Fruit fly (Drosophila melanogaster) whole organism, prepupa: Measurements from ENCODE around the gene hwt.

Experiments
- CG10631 ChIP-seq: fragments of 200-800 bp; sonication (Bioruptor generic); optimal IDR thresholded peaks from 2 replicates; lab custom pipeline; 2016; ENCODE audit warnings: missing biosample characterization, missing genetic modification characterization
- CG10669 ChIP-seq: fragments of 200-800 bp; sonication (Bioruptor generic); optimal IDR thresholded peaks from 3 replicates; lab custom pipeline; 2018; ENCODE audit warnings: missing biosample characterization, mild to moderate bottlenecking, missing genetic modification characterization, moderate library complexity
- CG11762 ChIP-seq: fragments of 200-800 bp; sonication (Bioruptor generic); optimal IDR thresholded peaks from 3 replicates; lab custom pipeline; 2016; ENCODE audit warnings: missing biosample characterization, missing genetic modification characterization; ENCODE audit not compliant: insufficient read depth
- CG11902 ChIP-seq: fragments of 200-800 bp; sonication (Bioruptor generic); optimal IDR thresholded peaks from 3 replicates; lab custom pipeline; 2016; ENCODE audit warnings: missing biosample characterization, missing genetic modification characterization
- CG16779 ChIP-seq: fragments of 200-800 bp; sonication (Bioruptor generic); optimal IDR thresholded peaks from 3 replicates; lab custom pipeline; 2017; ENCODE audit warnings: missing biosample characterization, mild to moderate bottlenecking, missing genetic modification characterization
- CG3032 ChIP-seq: fragments of 200-800 bp; optimal IDR thresholded peaks from 2 replicates; lab custom pipeline; 2019; ENCODE audit warnings: missing biosample characterization, mild to moderate bottlenecking, missing genetic modification characterization, moderate library complexity
- CG31627 ChIP-seq: fragments of 200-800 bp; sonication (Bioruptor generic); optimal IDR thresholded peaks from 3 replicates; lab custom pipeline; 2016; ENCODE audit warnings: missing biosample characterization, missing genetic modification characterization
- CG32006 ChIP-seq: fragments of 200-800 bp; sonication (Bioruptor generic); optimal IDR thresholded peaks from 3 replicates; lab custom pipeline; 2017; ENCODE audit warnings: missing biosample characterization, mild to moderate bottlenecking, missing genetic modification characterization
- CG34406 ChIP-seq: fragments of 200-800 bp; sonication (Bioruptor generic); optimal IDR thresholded peaks from 3 replicates; lab custom pipeline; 2016; ENCODE audit warnings: missing biosample characterization, missing genetic modification characterization
- CG4318 ChIP-seq: fragments of 200-800 bp; sonication (Bioruptor generic); optimal IDR thresholded peaks from 3 replicates; lab custom pipeline; 2017; ENCODE audit warnings: missing biosample characterization, mild to moderate bottlenecking, missing genetic modification characterization
- CG6792 ChIP-seq: fragments of 200-800 bp; sonication (Bioruptor generic); optimal IDR thresholded peaks from 3 replicates; lab custom pipeline; 2016; ENCODE audit warnings: missing biosample characterization, missing genetic modification characterization
- CG6808 ChIP-seq: fragments of 200-800 bp; sonication (Bioruptor generic); optimal IDR thresholded peaks from 3 replicates; lab custom pipeline; 2017; ENCODE audit warnings: missing biosample characterization, missing genetic modification characterization, mild to moderate bottlenecking, moderate library complexity, missing genetic modification reagents
- CG6854 ChIP-seq: fragments of 200-800 bp; sonication (Bioruptor generic); optimal IDR thresholded peaks from 2 replicates; lab custom pipeline; 2017; ENCODE audit warnings: missing biosample characterization, mild to moderate bottlenecking, missing genetic modification characterization
- CG7368 ChIP-seq: fragments of 200-800 bp; sonication (Bioruptor generic); optimal IDR thresholded peaks from 3 replicates; lab custom pipeline; 2016; ENCODE audit warnings: missing biosample characterization, missing genetic modification characterization
- CG8119 ChIP-seq: fragments of 200-800 bp; sonication (Bioruptor generic); IDR thresholded peaks from 3 replicates; pipeline ENCODE4 v1.3.6; 2022; ENCODE audit warnings: missing biosample characterization, missing genetic modification characterization
- CG8319 ChIP-seq: fragments of 200-800 bp; sonication (Bioruptor generic); optimal IDR thresholded peaks from 3 replicates; lab custom pipeline; 2016; ENCODE audit warnings: missing biosample characterization, missing genetic modification characterization
- CG8632 ChIP-seq: fragments of 200-800 bp; sonication (Bioruptor generic); optimal IDR thresholded peaks from 3 replicates; lab custom pipeline; 2016; ENCODE audit warnings: missing biosample characterization, missing genetic modification characterization
- CG9139 ChIP-seq: fragments of 200-800 bp; sonication (Bioruptor generic); optimal IDR thresholded peaks from 3 replicates; lab custom pipeline; 2017; ENCODE audit warnings: missing biosample characterization, mild to moderate bottlenecking, missing genetic modification characterization
- Eip78C ChIP-seq: fragments of 200-800 bp; sonication (Bioruptor generic); peaks from one replicate; lab custom pipeline; 2016; ENCODE audit warnings: missing biosample characterization, missing genetic modification characterization
- Eip93F ChIP-seq: fragments of 200-800 bp; sonication (Bioruptor generic); optimal IDR thresholded peaks from 2 replicates; lab custom pipeline; 2016; ENCODE audit warnings: missing biosample characterization, mild to moderate bottlenecking, missing genetic modification characterization
- Gug ChIP-seq: fragments of 200-800 bp; sonication (Bioruptor generic); IDR thresholded peaks from 2 replicates; pipeline ENCODE4 v1.3.6; 2022; ENCODE audit warnings: missing biosample characterization, missing genetic modification characterization
- Hr38 ChIP-seq: sonication (Bioruptor generic); optimal IDR thresholded peaks from 2 replicates; lab custom pipeline; 2016; ENCODE audit warnings: missing biosample characterization, missing genetic modification characterization
- Hr39 ChIP-seq: fragments of 200-800 bp; sonication (Bioruptor generic); optimal IDR thresholded peaks from 2 replicates; lab custom pipeline; 2016; ENCODE audit warnings: missing biosample characterization, missing genetic modification characterization
- Hr4 ChIP-seq: fragments of 200-800 bp; sonication (Bioruptor generic); optimal IDR thresholded peaks from 3 replicates; lab custom pipeline; 2016; ENCODE audit warnings: missing biosample characterization, missing genetic modification characterization
- Lpt ChIP-seq: fragments of 200-800 bp; sonication (Bioruptor generic); optimal IDR thresholded peaks from 3 replicates; lab custom pipeline; 2016; ENCODE audit warnings: missing biosample characterization, missing genetic modification characterization
- Met ChIP-seq: fragments of 200-800 bp; sonication (Bioruptor generic); optimal IDR thresholded peaks from 3 replicates; lab custom pipeline; 2016; ENCODE audit warnings: missing biosample characterization, missing genetic modification characterization
- OdsH ChIP-seq: fragments of 200-800 bp; sonication (Bioruptor generic); optimal IDR thresholded peaks from 3 replicates; lab custom pipeline; 2016; ENCODE audit warnings: missing biosample characterization, missing genetic modification characterization
- Smox ChIP-seq: fragments of 200-800 bp; sonication (Bioruptor generic); optimal IDR thresholded peaks from 3 replicates; lab custom pipeline; 2016; ENCODE audit warnings: missing biosample characterization, missing genetic modification characterization
- Sox102F ChIP-seq: fragments of 200-800 bp; sonication (Bioruptor generic); optimal IDR thresholded peaks from 2 replicates; lab custom pipeline; 2016; ENCODE audit warnings: missing biosample characterization, mild to moderate bottlenecking, missing genetic modification characterization
- Sox14 ChIP-seq: fragments of 200-800 bp; sonication (Bioruptor generic); optimal IDR thresholded peaks from 3 replicates; lab custom pipeline; 2016; ENCODE audit warnings: missing biosample characterization, missing genetic modification characterization
- Sox15 ChIP-seq: fragments of 200-800 bp; sonication (Bioruptor generic); optimal IDR thresholded peaks from 3 replicates; lab custom pipeline; 2016; ENCODE audit warnings: missing biosample characterization, missing genetic modification characterization
- acj6 ChIP-seq: fragments of 200-800 bp; sonication (Bioruptor generic); optimal IDR thresholded peaks from 3 replicates; lab custom pipeline; 2016; ENCODE audit warnings: missing biosample characterization, missing genetic modification characterization
- dac ChIP-seq: fragments of 200-800 bp; sonication (Bioruptor generic); optimal IDR thresholded peaks from 2 replicates; lab custom pipeline; 2017; ENCODE audit warnings: missing biosample characterization, mild to moderate bottlenecking, missing genetic modification characterization
- eg ChIP-seq: fragments of 200-800 bp; sonication (Bioruptor generic); IDR thresholded peaks from 3 replicates; pipeline ENCODE4 v1.3.6; 2022; ENCODE audit warnings: missing biosample characterization, missing genetic modification characterization
- esn ChIP-seq: fragments of 200-800 bp; sonication (Bioruptor generic); optimal IDR thresholded peaks from 2 replicates; lab custom pipeline; 2016; ENCODE audit warnings: missing biosample characterization, mild to moderate bottlenecking, missing genetic modification characterization, moderate library complexity
- fd59A ChIP-seq: fragments of 200-800 bp; sonication (Bioruptor generic); optimal IDR thresholded peaks from 2 replicates; lab custom pipeline; 2017; ENCODE audit warnings: missing biosample characterization, mild to moderate bottlenecking, missing genetic modification characterization, missing genetic modification reagents
- fd85E ChIP-seq: fragments of 200-800 bp; sonication (Bioruptor generic); optimal IDR thresholded peaks from 3 replicates; lab custom pipeline; 2016; ENCODE audit warnings: missing biosample characterization, missing genetic modification characterization
- lz ChIP-seq: fragments of 200-800 bp; sonication (Bioruptor generic); optimal IDR thresholded peaks from 3 replicates; lab custom pipeline; 2016; ENCODE audit warnings: missing biosample characterization, missing genetic modification characterization
- net ChIP-seq: fragments of 200-800 bp; sonication (Bioruptor generic); optimal IDR thresholded peaks from 3 replicates; lab custom pipeline; 2016; ENCODE audit warnings: missing biosample characterization, missing genetic modification characterization
- pdm3 ChIP-seq: fragments of 200-800 bp; sonication (Bioruptor generic); optimal IDR thresholded peaks from 3 replicates; lab custom pipeline; 2016; ENCODE audit warnings: missing biosample characterization, missing genetic modification characterization
- salr ChIP-seq, 2 experiments: fragments of 200-800 bp; sonication (Bioruptor generic); optimal IDR thresholded peaks; 3 replicates each; lab custom pipeline; 2016 to 2018; ENCODE audit warnings: missing biosample characterization in 2 of 2, missing genetic modification characterization in 2 of 2, mild to moderate bottlenecking in 1 of 2
- spab ChIP-seq: fragments of 200-800 bp; sonication (Bioruptor generic); optimal IDR thresholded peaks from 2 replicates; lab custom pipeline; 2017; ENCODE audit warnings: missing biosample characterization, mild to moderate bottlenecking, missing genetic modification characterization, missing genetic modification reagents
- ss ChIP-seq, 2 experiments: fragments of 200-800 bp; sonication (Bioruptor generic); optimal IDR thresholded peaks; 2 replicates in 1 of 2; 3 replicates in 1 of 2; lab custom pipeline; 2017 to 2018; ENCODE audit warnings: mild to moderate bottlenecking in 2 of 2, missing biosample characterization in 2 of 2, missing genetic modification characterization in 2 of 2, moderate library complexity in 1 of 2
- svp ChIP-seq: fragments of 200-800 bp; sonication (Bioruptor generic); peaks from one replicate; lab custom pipeline; 2016; ENCODE audit warnings: missing biosample characterization, missing genetic modification characterization
- topi ChIP-seq: fragments of 200-800 bp; sonication (Bioruptor generic); optimal IDR thresholded peaks from 3 replicates; lab custom pipeline; 2016; ENCODE audit warnings: missing biosample characterization, missing genetic modification characterization
- vri ChIP-seq: fragments of 200-800 bp; sonication (Bioruptor generic); optimal IDR thresholded peaks from 3 replicates; lab custom pipeline; 2016; ENCODE audit warnings: missing biosample characterization, mild to moderate bottlenecking, missing genetic modification characterization

The hwt gene

dm6 chrX:12533560-12533959, 34.7 kb downstream of the hwt start (continued):
- TF ChIP-seq CG4318 (GFP tag; lab: Kevin White, UChicago) (no peak), CG10631 (no peak), spab (GFP tag; lab: Kevin White, UChicago) (no peak), Eip78C (peak; percentile 72), Sox15 (no peak), Eip93F (GFP tag; lab: Kevin White, UChicago) (no peak), CG11762 (GFP tag; lab: Kevin White, UChicago) (no peak), lz (no peak), CG10669 (GFP tag; lab: Kevin White, UChicago) (peak; percentile 24), fd85E (GFP tag; lab: Kevin White, UChicago) (no peak), svp (GFP tag; lab: Kevin White, UChicago) (peak; percentile 60), salr (GFP tag; optimal IDR thresholded peaks at IDR 0.05; lab: Kevin White, UChicago) (no peak), CG8119 (GFP tag; lab: Robert Waterston, UW) (no peak), net (GFP tag; lab: Kevin White, UChicago) (no peak), CG6808 (no peak), Hr4 (GFP tag; lab: Kevin White, UChicago) (no peak), CG3032 (tag; lab: Kevin White, UChicago) (no peak), CG32006 (GFP tag; lab: Kevin White, UChicago) (no peak), ss (GFP tag; optimal IDR thresholded peaks at IDR 0.05; lab: Kevin White, UChicago) (peak in 1 of 2 experiments; percentile 3), acj6 (GFP tag; lab: Kevin White, UChicago) (no peak), Hr38 (GFP tag; lab: Kevin White, UChicago) (no peak), fd59A (GFP tag; lab: Kevin White, UChicago) (no peak), topi (GFP tag; lab: Kevin White, UChicago) (peak; percentile 28), OdsH (GFP tag; lab: Kevin White, UChicago) (peak; percentile 23), Gug (GFP tag; lab: Robert Waterston, UW) (no peak), Hr39 (GFP tag; lab: Kevin White, UChicago) (peak; percentile 34), pdm3 (GFP tag; lab: Kevin White, UChicago) (peak; percentile 22), Smox (GFP tag; lab: Kevin White, UChicago) (peak; percentile 41), Lpt (GFP tag; lab: Kevin White, UChicago) (no peak), CG8319 (GFP tag; lab: Kevin White, UChicago) (no peak), CG34406 (no peak), Sox102F (GFP tag; lab: Kevin White, UChicago) (peak; percentile 4), CG8632 (no peak), CG6854 (GFP tag; lab: Kevin White, UChicago) (no peak), dac (no peak), eg (GFP tag; lab: Robert Waterston, UW) (no peak), Met (peak; percentile 38), CG9139 (no peak), CG11902 (no peak), esn (GFP tag; lab: Kevin White, UChicago) (peak; percentile 46), Sox14 (no peak)

dm6 chrX:12510750-12511649, 57.3 kb downstream of the hwt start:
- TF ChIP-seq salr (GFP tag; optimal IDR thresholded peaks at IDR 0.05; lab: Kevin White, UChicago) = peak; percentile 80 to 83
- peak; percentile 83 to 88 for TF ChIP-seq ss (GFP tag; optimal IDR thresholded peaks at IDR 0.05; lab: Kevin White, UChicago)
- TF ChIP-seq CG8119 (GFP tag; lab: Robert Waterston, UW) = peak; percentile 89
- peak; percentile 90 for TF ChIP-seq vri (GFP tag; lab: Kevin White, UChicago)
- TF ChIP-seq OdsH (GFP tag; lab: Kevin White, UChicago) = peak; percentile 92
- peak; percentile 86 for TF ChIP-seq CG6854 (GFP tag; lab: Kevin White, UChicago)
- peak; percentile 89 for TF ChIP-seq CG8632
- TF ChIP-seq Sox14 = peak; percentile 94
- TF ChIP-seq CG16779 = peak; percentile 74
- peak; percentile 92 for TF ChIP-seq CG6792 (GFP tag; lab: Kevin White, UChicago)
- peak; percentile 81 for TF ChIP-seq CG7368 (GFP tag; lab: Kevin White, UChicago)
- peak; percentile 93 for TF ChIP-seq CG31627 (GFP tag; lab: Kevin White, UChicago)
- peak; percentile 87 for TF ChIP-seq net (GFP tag; lab: Kevin White, UChicago)
- TF ChIP-seq CG9139 = peak; percentile 63
- peak; percentile 89 for TF ChIP-seq CG34406
- peak; percentile 78 for TF ChIP-seq CG3032 (tag; lab: Kevin White, UChicago)
- TF ChIP-seq Smox (GFP tag; lab: Kevin White, UChicago) = peak; percentile 93
- TF ChIP-seq CG11902 = peak; percentile 79
- TF ChIP-seq spab (GFP tag; lab: Kevin White, UChicago) = peak; percentile 77
- TF ChIP-seq topi (GFP tag; lab: Kevin White, UChicago) = peak; percentile 94
- TF ChIP-seq eg (GFP tag; lab: Robert Waterston, UW) = peak; percentile 90
- peak; percentile 94 for TF ChIP-seq svp (GFP tag; lab: Kevin White, UChicago)
- peak; percentile 85 for TF ChIP-seq Lpt (GFP tag; lab: Kevin White, UChicago)
- TF ChIP-seq CG8319 (GFP tag; lab: Kevin White, UChicago) = peak; percentile 86
- TF ChIP-seq CG10631 = peak; percentile 93
